Worm (Caenorhabditis elegans): ENCODE data around the gene npr-11.

npr-11 gene

DNA sequence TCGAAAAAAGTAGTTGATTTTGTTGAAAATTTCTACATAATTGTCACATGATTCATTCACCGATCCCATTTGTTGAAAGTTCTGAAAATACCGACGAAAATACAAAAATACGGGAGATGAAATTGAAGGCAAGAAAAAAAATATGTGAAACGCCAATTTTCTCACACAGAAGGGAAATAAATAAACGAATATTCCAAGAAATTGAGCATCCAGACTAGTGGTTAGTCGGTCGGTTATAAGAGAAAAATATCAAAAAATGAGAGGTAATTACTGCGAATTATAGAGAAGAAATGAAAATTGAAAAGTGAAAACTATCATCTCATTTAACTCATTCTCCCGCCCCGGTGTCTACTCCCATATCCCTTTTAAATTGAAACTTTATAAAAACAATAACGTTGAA is at the start of gene npr-11:
Gene npr-11, minus strand, starts transcription at position 101 of the 400 bp plus-strand sequence.
- TF ChIP-seq med-1 (GFP tag; optimal IDR thresholded peaks at IDR 0.05; ENCODE audit: insufficient read depth) (no peak), ztf-29 (GFP tag; IDR thresholded peaks at IDR 0.05) (no peak), ref-1 (GFP tag; conservative IDR thresholded peaks at IDR 0.05) (no peak), T22C8.4 (GFP tag; IDR thresholded peaks at IDR 0.05) (no peak), klf-2 (GFP tag; conservative IDR thresholded peaks at IDR 0.05) (no peak), cog-1 (tag; optimal IDR thresholded peaks at IDR 0.05) (no peak), ztf-23 (GFP tag; IDR thresholded peaks at IDR 0.05) (no peak), tab-1 (GFP tag; IDR thresholded peaks at IDR 0.05) (no peak), flt-1 (GFP tag; IDR thresholded peaks at IDR 0.05) (no peak)

DNA sequence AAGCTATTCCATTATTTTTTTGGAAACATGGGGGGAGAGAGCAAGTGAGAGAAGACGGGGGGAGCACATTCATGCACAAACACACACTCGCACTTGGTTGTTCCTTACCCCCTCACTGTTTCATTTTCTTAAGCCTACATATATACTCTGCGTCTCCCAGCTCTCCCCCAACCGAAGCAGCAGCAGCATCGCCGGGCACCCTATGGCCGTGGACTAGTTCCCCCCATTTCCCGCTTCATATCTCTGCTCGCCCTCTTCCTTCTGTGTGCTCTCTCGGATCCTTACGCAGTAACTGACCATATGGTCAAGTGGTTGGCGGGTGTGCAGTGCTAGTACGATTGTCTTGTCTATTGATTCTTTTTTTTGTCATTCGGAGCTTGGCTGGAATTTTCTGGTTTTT is 46.8 kb upstream of the npr-11 start:
- TF ChIP-seq ref-1 (GFP tag; conservative IDR thresholded peaks at IDR 0.05) (no peak), tab-1 (GFP tag; IDR thresholded peaks at IDR 0.05) (0 out of 2 replicates have a peak, but pooled peaks have one; percentile 65), klf-2 (GFP tag; conservative IDR thresholded peaks at IDR 0.05) (no peak), cog-1 (tag; optimal IDR thresholded peaks at IDR 0.05) (peak; percentile 82), ztf-23 (GFP tag; IDR thresholded peaks at IDR 0.05) (peak; percentile 77), med-1 (GFP tag; optimal IDR thresholded peaks at IDR 0.05; ENCODE audit: insufficient read depth) (no peak), ztf-29 (GFP tag; IDR thresholded peaks at IDR 0.05) (peak; percentile 91), T22C8.4 (GFP tag; IDR thresholded peaks at IDR 0.05) (0 out of 2 replicates have a peak, but pooled peaks have one; percentile 47), flt-1 (GFP tag; IDR thresholded peaks at IDR 0.05) (peak; percentile 59)

DNA sequence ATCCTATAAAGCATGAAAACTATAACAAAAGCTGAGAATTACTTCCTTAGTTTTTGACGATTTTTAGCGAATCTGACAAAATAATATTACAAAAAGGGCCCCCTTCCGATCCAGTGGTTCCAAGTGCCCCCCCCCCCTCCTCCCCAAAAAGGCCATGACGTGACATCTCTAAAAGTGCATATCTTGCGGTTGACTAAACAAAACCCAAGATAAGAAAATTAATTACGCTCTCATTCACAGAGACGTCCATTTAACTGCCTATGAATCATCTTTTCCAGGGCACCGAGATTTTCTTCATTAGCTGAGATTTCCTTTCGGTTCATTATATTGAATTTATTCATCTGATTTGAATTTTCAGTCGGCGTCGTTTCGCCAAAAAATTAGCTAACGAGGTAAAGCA is 44.4 kb upstream of the npr-11 start, which contains the start of gene inso-1:
Gene inso-1, plus strand, starts transcription at position 301 of the 400 bp plus-strand sequence.
- no peak for TF ChIP-seq flt-1 (GFP tag; IDR thresholded peaks at IDR 0.05)

DNA sequence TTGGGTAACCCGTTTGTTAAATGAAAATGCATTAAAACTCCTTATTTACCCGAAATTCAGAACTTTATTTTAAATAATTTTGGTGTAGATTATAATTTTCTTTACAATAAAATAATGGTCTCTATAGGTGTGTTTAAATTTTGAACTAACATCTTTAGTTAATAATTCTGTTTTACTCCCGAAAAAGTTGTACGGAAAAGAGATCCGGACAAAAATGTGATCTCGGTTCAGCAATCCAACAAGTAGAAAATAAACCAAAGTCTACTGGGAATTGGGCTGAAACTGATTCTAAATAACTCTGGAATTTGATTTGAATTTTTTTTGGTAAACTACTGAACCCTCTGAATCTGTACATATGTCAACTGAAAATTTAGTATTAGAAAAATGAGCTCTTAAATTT is 40.3 kb upstream of the npr-11 start:
- no peak for TF ChIP-seq T22C8.4 (GFP tag; IDR thresholded peaks at IDR 0.05)
- no peak for TF ChIP-seq flt-1 (GFP tag; IDR thresholded peaks at IDR 0.05)
- TF ChIP-seq ref-1 (GFP tag; conservative IDR thresholded peaks at IDR 0.05), result no peak
- TF ChIP-seq med-1 (GFP tag; optimal IDR thresholded peaks at IDR 0.05; ENCODE audit: insufficient read depth), result no peak
- no peak for TF ChIP-seq klf-2 (GFP tag; conservative IDR thresholded peaks at IDR 0.05)
- TF ChIP-seq ztf-29 (GFP tag; IDR thresholded peaks at IDR 0.05), result no peak
- no peak for TF ChIP-seq cog-1 (tag; optimal IDR thresholded peaks at IDR 0.05)
- TF ChIP-seq tab-1 (GFP tag; IDR thresholded peaks at IDR 0.05), result no peak
- TF ChIP-seq ztf-23 (GFP tag; IDR thresholded peaks at IDR 0.05), result no peak

DNA sequence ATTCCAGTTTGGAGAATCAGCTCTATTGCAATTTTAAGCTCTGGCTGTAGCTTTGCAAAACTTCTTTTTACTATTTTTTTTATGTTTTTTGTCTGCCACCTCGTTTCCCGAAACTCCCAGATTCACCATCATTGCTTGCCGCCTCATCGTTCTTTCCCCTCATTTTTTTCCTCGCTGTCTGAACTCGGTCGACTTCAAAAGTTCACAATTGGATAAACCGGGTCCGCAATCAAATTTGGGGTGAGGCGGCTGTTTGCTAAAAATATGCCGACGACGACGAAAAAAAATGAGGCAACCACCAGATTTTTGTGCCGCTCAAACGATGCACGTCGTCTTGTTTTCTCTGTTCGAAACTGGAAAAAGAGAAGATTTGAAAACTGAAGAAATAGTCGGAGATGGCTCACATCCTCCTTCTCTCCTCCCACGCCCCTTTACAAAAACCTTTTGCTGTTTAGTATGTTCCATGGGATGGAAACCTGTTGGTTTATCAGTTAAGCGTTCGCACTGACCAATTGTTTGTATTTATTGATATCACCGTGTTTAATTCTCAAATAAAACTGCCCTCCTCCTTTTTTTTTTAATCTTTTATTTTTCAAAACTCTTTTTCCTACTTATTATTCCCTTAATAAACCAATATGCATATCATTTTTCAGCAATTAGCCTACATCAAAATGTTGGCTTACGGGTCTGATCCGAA is 39.3 kb upstream of the npr-11 start, which contains the start of gene dop-4:
Gene dop-4, plus strand, starts transcription at position 647 of the 697 bp plus-strand sequence.
- no peak for TF ChIP-seq klf-2 (GFP tag; conservative IDR thresholded peaks at IDR 0.05)
- TF ChIP-seq ztf-29 (GFP tag; IDR thresholded peaks at IDR 0.05), result no peak
- no peak for TF ChIP-seq ref-1 (GFP tag; conservative IDR thresholded peaks at IDR 0.05)
- TF ChIP-seq T22C8.4 (GFP tag; IDR thresholded peaks at IDR 0.05), result no peak
- TF ChIP-seq flt-1 (GFP tag; IDR thresholded peaks at IDR 0.05), result no peak
- TF ChIP-seq ztf-23 (GFP tag; IDR thresholded peaks at IDR 0.05), result no peak

DNA sequence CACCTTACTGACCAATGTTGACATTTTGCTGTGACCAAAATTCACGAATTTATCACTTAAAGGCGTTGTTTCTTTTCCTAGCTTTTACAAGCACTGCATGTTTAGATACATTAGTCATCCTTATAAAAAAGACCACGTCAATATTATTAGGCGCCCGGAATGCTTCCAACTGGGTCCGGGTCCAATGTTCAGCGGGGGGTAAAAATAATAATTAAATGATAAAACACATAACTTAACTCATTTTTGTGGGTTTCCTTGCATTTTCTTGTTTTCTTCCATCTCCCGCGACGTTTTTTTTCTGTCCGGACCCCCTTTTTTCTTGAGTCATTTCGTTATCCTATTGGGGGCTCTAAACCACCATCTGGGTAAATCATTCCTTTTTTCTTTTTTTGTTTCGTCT is 38.0 kb upstream of the npr-11 start:
- TF ChIP-seq flt-1 (GFP tag; IDR thresholded peaks at IDR 0.05), result no peak
- TF ChIP-seq ref-1 (GFP tag; conservative IDR thresholded peaks at IDR 0.05), result no peak
- TF ChIP-seq med-1 (GFP tag; optimal IDR thresholded peaks at IDR 0.05; ENCODE audit: insufficient read depth), result no peak
- no peak for TF ChIP-seq cog-1 (tag; optimal IDR thresholded peaks at IDR 0.05)
- no peak for TF ChIP-seq klf-2 (GFP tag; conservative IDR thresholded peaks at IDR 0.05)

DNA sequence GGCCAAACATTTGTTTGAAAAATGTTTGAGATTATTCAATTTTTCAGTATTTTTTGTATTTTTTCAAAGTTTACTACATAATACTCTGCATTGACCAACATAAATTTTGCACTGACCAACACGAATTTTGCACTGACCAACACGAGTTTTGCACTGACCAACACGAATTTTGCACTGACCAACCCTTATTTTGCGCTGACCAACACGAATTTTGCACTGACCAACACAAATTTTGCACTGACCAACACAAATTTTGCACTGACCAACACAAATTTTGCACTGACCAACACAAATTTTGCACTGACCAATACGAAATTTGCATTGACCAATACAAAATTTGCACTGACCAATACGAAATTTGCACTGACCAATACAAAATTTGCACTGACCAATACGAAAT is 37.4 kb upstream of the npr-11 start:
- TF ChIP-seq ref-1 (GFP tag; conservative IDR thresholded peaks at IDR 0.05) (no peak), klf-2 (GFP tag; conservative IDR thresholded peaks at IDR 0.05) (no peak), cog-1 (tag; optimal IDR thresholded peaks at IDR 0.05) (no peak), ztf-29 (GFP tag; IDR thresholded peaks at IDR 0.05) (no peak), flt-1 (GFP tag; IDR thresholded peaks at IDR 0.05) (no peak), T22C8.4 (GFP tag; IDR thresholded peaks at IDR 0.05) (no peak), tab-1 (GFP tag; IDR thresholded peaks at IDR 0.05) (no peak), ztf-23 (GFP tag; IDR thresholded peaks at IDR 0.05) (no peak), med-1 (GFP tag; optimal IDR thresholded peaks at IDR 0.05; ENCODE audit: insufficient read depth) (no peak)

DNA sequence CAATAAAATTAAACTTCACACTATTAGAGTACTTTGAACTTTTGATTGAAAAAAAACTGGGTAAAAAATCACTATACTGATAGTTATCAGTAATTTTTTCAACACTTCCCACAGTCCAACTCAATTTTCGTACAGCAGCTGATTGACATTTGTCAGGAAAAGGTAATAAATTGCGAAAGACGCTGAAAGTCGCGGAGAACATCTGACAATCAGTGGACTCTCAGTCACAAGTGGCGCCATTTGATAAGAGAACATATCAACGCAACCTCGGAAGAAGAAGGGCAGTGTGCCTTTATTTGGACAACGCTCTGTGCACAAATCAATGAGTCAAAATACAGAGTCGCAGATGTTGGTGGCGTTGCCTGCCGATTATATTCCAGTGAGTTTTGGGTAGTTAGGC is 17.1 kb upstream of the npr-11 start, which contains the start of gene C52B11.5:
Gene C52B11.5, plus strand, starts transcription at position 250 of the 400 bp plus-strand sequence.
- TF ChIP-seq ztf-23 (GFP tag; IDR thresholded peaks at IDR 0.05), result no peak
- no peak for TF ChIP-seq klf-2 (GFP tag; conservative IDR thresholded peaks at IDR 0.05)
- TF ChIP-seq T22C8.4 (GFP tag; IDR thresholded peaks at IDR 0.05), result no peak
- TF ChIP-seq cog-1 (tag; optimal IDR thresholded peaks at IDR 0.05), result no peak
- TF ChIP-seq flt-1 (GFP tag; IDR thresholded peaks at IDR 0.05), result no peak
- no peak for TF ChIP-seq med-1 (GFP tag; optimal IDR thresholded peaks at IDR 0.05; ENCODE audit: insufficient read depth)
- TF ChIP-seq ref-1 (GFP tag; conservative IDR thresholded peaks at IDR 0.05), result no peak
- TF ChIP-seq ztf-29 (GFP tag; IDR thresholded peaks at IDR 0.05), result no peak
- TF ChIP-seq tab-1 (GFP tag; IDR thresholded peaks at IDR 0.05), result no peak

DNA sequence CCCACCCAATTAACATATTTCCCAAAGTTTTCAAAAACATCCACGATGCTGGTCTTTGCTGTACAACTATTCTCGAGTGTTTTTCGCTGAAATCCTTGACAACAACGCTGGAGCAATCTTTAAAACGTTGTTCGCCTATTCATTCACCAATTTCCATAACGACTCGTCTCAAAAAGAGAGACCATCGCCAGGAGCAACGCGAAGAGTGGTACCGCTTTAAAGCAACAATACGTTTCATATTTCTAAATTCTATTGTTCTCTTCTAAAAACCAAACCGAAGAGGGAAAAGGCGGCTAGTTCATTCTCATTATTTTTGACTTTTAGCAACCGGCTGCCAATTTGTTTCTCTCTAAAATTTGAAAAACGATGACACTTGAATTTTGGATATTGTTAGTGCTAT is 15.2 kb upstream of the npr-11 start, which contains the start of gene C25G6.1:
Gene C25G6.1, plus strand, starts transcription at position 301 of the 400 bp plus-strand sequence.
- TF ChIP-seq T22C8.4 (GFP tag; IDR thresholded peaks at IDR 0.05), result no peak
- no peak for TF ChIP-seq cog-1 (tag; optimal IDR thresholded peaks at IDR 0.05)

DNA sequence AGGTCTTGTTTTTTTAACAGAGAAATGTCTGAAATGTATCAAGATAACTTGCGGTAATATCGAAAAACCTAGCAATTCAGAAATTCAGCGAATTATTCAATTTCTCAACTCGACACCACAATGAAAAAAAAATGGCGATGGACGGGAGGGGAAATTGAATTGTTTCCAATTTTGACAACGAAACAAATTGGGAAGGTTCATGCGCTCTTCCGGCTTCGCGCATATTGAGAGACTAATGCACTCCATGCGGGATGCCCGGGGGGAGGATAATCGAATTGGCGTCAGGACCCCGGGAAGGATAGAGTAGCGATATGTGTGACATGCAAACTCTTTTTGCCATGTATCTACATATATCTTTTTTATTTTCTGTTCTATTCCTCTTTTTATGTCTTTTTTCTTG is 9.9 kb upstream of the npr-11 start:
- TF ChIP-seq T22C8.4 (GFP tag; IDR thresholded peaks at IDR 0.05) (no peak), med-1 (GFP tag; optimal IDR thresholded peaks at IDR 0.05; ENCODE audit: insufficient read depth) (no peak), flt-1 (GFP tag; IDR thresholded peaks at IDR 0.05) (no peak), ref-1 (GFP tag; conservative IDR thresholded peaks at IDR 0.05) (no peak), ztf-29 (GFP tag; IDR thresholded peaks at IDR 0.05) (no peak), cog-1 (tag; optimal IDR thresholded peaks at IDR 0.05) (no peak), tab-1 (GFP tag; IDR thresholded peaks at IDR 0.05) (no peak), ztf-23 (GFP tag; IDR thresholded peaks at IDR 0.05) (no peak)
